Worm (Caenorhabditis elegans) whole organism, late embryonic: ENCODE measurements around the gene K02D3.1.
A peak's percentile ranks its signal among the peaks of the same experiment; 100 is the strongest.

Experiments
- C38D4.7 ChIP-seq: fragments of 200-800 bp; sonication (Bioruptor generic); optimal IDR thresholded peaks from 2 replicates; lab custom pipeline; 2018; ENCODE audit warnings: mild to moderate bottlenecking, missing genetic modification characterization, moderate library complexity, missing compliant biosample characterization
- F13H6.1 ChIP-seq: sonication (generic microtip); optimal IDR thresholded peaks from 2 replicates; lab custom pipeline; 2016; ENCODE audit warnings: missing genetic modification characterization, missing compliant biosample characterization
- K02D7.2 ChIP-seq: sonication (generic microtip); optimal IDR thresholded peaks from 2 replicates; lab custom pipeline; 2017; ENCODE audit warnings: mild to moderate bottlenecking, missing genetic modification characterization, missing compliant biosample characterization
- K09A11.1 ChIP-seq: sonication (generic microtip); optimal IDR thresholded peaks from 2 replicates; lab custom pipeline; 2017; ENCODE audit warnings: antibody characterized with exemption, mild to moderate bottlenecking, missing genetic modification characterization, missing compliant biosample characterization; ENCODE audit not compliant: insufficient read depth
- T23F11.4 ChIP-seq: fragments of 200-800 bp; sonication (Bioruptor generic); optimal IDR thresholded peaks from 2 replicates; lab custom pipeline; 2018; ENCODE audit warnings: mild to moderate bottlenecking, missing genetic modification characterization, missing compliant biosample characterization
- Y22D7AL.16 ChIP-seq: sonication (generic microtip); optimal IDR thresholded peaks from 2 replicates; lab custom pipeline; 2016; ENCODE audit warnings: missing genetic modification characterization, missing compliant biosample characterization
- ama-1 ChIP-seq: fragments of 150-350 bp; optimal IDR thresholded peaks from 2 replicates; lab custom pipeline; 2014
- ceh-19 ChIP-seq: fragments of 200-800 bp; sonication (Bioruptor generic); optimal IDR thresholded peaks from 2 replicates; lab custom pipeline; 2018; ENCODE audit warnings: mild to moderate bottlenecking, missing genetic modification characterization, missing compliant biosample characterization
- ceh-30 ChIP-seq: fragments of 150-350 bp; optimal IDR thresholded peaks from 2 replicates; lab custom pipeline; 2014; ENCODE audit warnings: missing biosample characterization, missing genetic modification characterization
- ceh-45 ChIP-seq: fragments of 200-800 bp; sonication (Bioruptor generic); IDR thresholded peaks from 2 replicates; pipeline ENCODE4 v1.3.6; 2022; ENCODE audit warnings: missing genetic modification reagents, missing genetic modification characterization, missing compliant biosample characterization
- ceh-48 ChIP-seq: sonication (generic microtip); optimal IDR thresholded peaks from 2 replicates; lab custom pipeline; 2016; ENCODE audit warnings: missing genetic modification characterization, inconsistent platforms, missing compliant biosample characterization
- elt-4 ChIP-seq: sonication (generic microtip); optimal IDR thresholded peaks from 2 replicates; lab custom pipeline; 2016; ENCODE audit warnings: missing genetic modification characterization, missing compliant biosample characterization
- fax-1 ChIP-seq: sonication (generic microtip); optimal IDR thresholded peaks from 2 replicates; lab custom pipeline; 2016; ENCODE audit warnings: missing genotype, missing genetic modification characterization, missing compliant biosample characterization
- fkh-10 ChIP-seq: fragments of 150-350 bp; optimal IDR thresholded peaks from 2 replicates; lab custom pipeline; 2014; ENCODE audit warnings: missing biosample characterization, missing genetic modification reagents, missing genetic modification characterization
- gmeb-2 ChIP-seq: sonication (generic microtip); optimal IDR thresholded peaks from 2 replicates; lab custom pipeline; 2016; ENCODE audit warnings: missing genetic modification characterization, inconsistent platforms, missing compliant biosample characterization
- hlh-13 ChIP-seq: fragments of 200-800 bp; sonication (Bioruptor generic); optimal IDR thresholded peaks from 2 replicates; lab custom pipeline; 2018; ENCODE audit warnings: mild to moderate bottlenecking, missing genetic modification characterization, missing compliant biosample characterization
- hlh-15 ChIP-seq: sonication (generic microtip); optimal IDR thresholded peaks from 2 replicates; lab custom pipeline; 2016; ENCODE audit warnings: missing genetic modification characterization, missing compliant biosample characterization
- hlh-6 ChIP-seq: sonication (generic microtip); optimal IDR thresholded peaks from 2 replicates; lab custom pipeline; 2016; ENCODE audit warnings: missing genotype, missing genetic modification characterization, missing compliant biosample characterization
- hlh-8 ChIP-seq: sonication (generic microtip); optimal IDR thresholded peaks from 2 replicates; lab custom pipeline; 2016; ENCODE audit warnings: missing genotype, missing genetic modification characterization, missing compliant biosample characterization
- lim-6 ChIP-seq: sonication (generic microtip); optimal IDR thresholded peaks from 2 replicates; lab custom pipeline; 2016; ENCODE audit warnings: missing genetic modification characterization, missing compliant biosample characterization
- lin-11 ChIP-seq: fragments of 200-800 bp; sonication (Bioruptor generic); optimal IDR thresholded peaks from 2 replicates; lab custom pipeline; 2018; ENCODE audit warnings: mild to moderate bottlenecking, missing genetic modification characterization, missing compliant biosample characterization
- mec-3 ChIP-seq: sonication (generic microtip); optimal IDR thresholded peaks from 2 replicates; lab custom pipeline; 2016; ENCODE audit warnings: borderline replicate concordance, missing genetic modification characterization, missing compliant biosample characterization
- pag-3 ChIP-seq: sonication (generic microtip); optimal IDR thresholded peaks from 2 replicates; lab custom pipeline; 2016; ENCODE audit warnings: missing compliant biosample characterization, missing genetic modification characterization, borderline replicate concordance
- pat-9 ChIP-seq: fragments of 200-800 bp; sonication (Bioruptor generic); optimal IDR thresholded peaks from 2 replicates; lab custom pipeline; 2018; ENCODE audit warnings: mild to moderate bottlenecking, missing genetic modification characterization, moderate library complexity, missing compliant biosample characterization
- pha-4 ChIP-seq: fragments of 150-350 bp; optimal IDR thresholded peaks from 2 replicates; lab custom pipeline; 2018; ENCODE audit warnings: missing biosample characterization, missing genetic modification reagents, missing genetic modification characterization
- pqm-1 ChIP-seq: sonication (generic microtip); optimal IDR thresholded peaks from 2 replicates; lab custom pipeline; 2016; ENCODE audit warnings: missing genetic modification characterization, missing compliant biosample characterization
- pros-1 ChIP-seq: fragments of 150-350 bp; optimal IDR thresholded peaks from 2 replicates; lab custom pipeline; 2014; ENCODE audit warnings: missing biosample characterization, missing genetic modification reagents, missing genetic modification characterization
- sdc-2 ChIP-seq: sonication (generic microtip); optimal IDR thresholded peaks from 2 replicates; lab custom pipeline; 2016; ENCODE audit warnings: missing genotype, missing genetic modification characterization, missing compliant biosample characterization
- sox-2 ChIP-seq: fragments of 200-800 bp; sonication (Bioruptor generic); IDR thresholded peaks from 2 replicates; pipeline ENCODE4 v1.3.6; 2022; ENCODE audit warnings: missing genetic modification reagents, missing genetic modification characterization, missing compliant biosample characterization
- syd-9 ChIP-seq: sonication (generic microtip); optimal IDR thresholded peaks from 2 replicates; lab custom pipeline; 2016; ENCODE audit warnings: mild to moderate bottlenecking, missing genetic modification characterization, moderate library complexity, missing compliant biosample characterization
- ttx-3 ChIP-seq: sonication (generic microtip); optimal IDR thresholded peaks from 2 replicates; lab custom pipeline; 2016; ENCODE audit warnings: missing genetic modification reagents, missing genetic modification characterization, missing compliant biosample characterization
- unc-3 ChIP-seq, 2 experiments: fragments of 200-800 bp in 1 of 2; sonication (Bioruptor generic) in 1 of 2; sonication (generic microtip) in 1 of 2; conservative IDR thresholded peaks in 1 of 2; optimal IDR thresholded peaks in 1 of 2; 2 replicates each; pipeline versions ENCODE4 v1.3.6 to Lab custom; 2016 to 2022; ENCODE audit warnings: missing compliant biosample characterization in 2 of 2, missing genetic modification characterization in 2 of 2, missing genetic modification reagents in 1 of 2
- unc-42 ChIP-seq: sonication (generic microtip); optimal IDR thresholded peaks from 2 replicates; lab custom pipeline; 2016; ENCODE audit warnings: missing genotype, missing genetic modification characterization, missing compliant biosample characterization
- unc-55 ChIP-seq: sonication (generic microtip); optimal IDR thresholded peaks from 2 replicates; lab custom pipeline; 2017; ENCODE audit warnings: missing biosample characterization, missing genetic modification reagents, missing genetic modification characterization
- unc-86 ChIP-seq: sonication (generic microtip); optimal IDR thresholded peaks from 2 replicates; lab custom pipeline; 2016; ENCODE audit warnings: missing genetic modification characterization, missing compliant biosample characterization
- zip-5 ChIP-seq: sonication (generic microtip); optimal IDR thresholded peaks from 2 replicates; lab custom pipeline; 2016; ENCODE audit warnings: missing genetic modification characterization, missing compliant biosample characterization

Gene K02D3.1

ce11 chrX:13700642-13701233 is 6.0 kb upstream of the K02D3.1 start (continued):
- TF ChIP-seq elt-4, result no peak
- peak; percentile 86 for TF ChIP-seq fkh-10
- peak; percentile 91 for TF ChIP-seq ceh-30 (tag; lab: Kevin White, UChicago)
- TF ChIP-seq pat-9 (tag; lab: Kevin White, UChicago), result peak; percentile 36
- TF ChIP-seq mec-3, result no peak
- TF ChIP-seq ceh-48 (tag; lab: Kevin White, UChicago), result peak; percentile 73
- TF ChIP-seq pag-3, result no peak
- peak; percentile 24 for TF ChIP-seq T23F11.4 (GFP tag; lab: Kevin White, UChicago)
- TF ChIP-seq pros-1, result peak; percentile 96
- peak; percentile 56 for TF ChIP-seq Y22D7AL.16 (tag; lab: Kevin White, UChicago)
- no peak for TF ChIP-seq C38D4.7 (GFP tag; lab: Kevin White, UChicago)
- peak; percentile 100 for TF ChIP-seq sdc-2 (tag; lab: Kevin White, UChicago)
- peak; percentile 69 for TF ChIP-seq ttx-3 (tag; lab: Kevin White, UChicago)
- TF ChIP-seq hlh-6, result peak; percentile 75
- TF ChIP-seq K02D7.2 (tag; lab: Kevin White, UChicago), result no peak
- peak; percentile 71 for TF ChIP-seq sox-2
- TF ChIP-seq lin-11 (tag; lab: Kevin White, UChicago), result peak; percentile 26

- TF ChIP-seq mec-3 (no peak), unc-42 (tag; lab: Kevin White, UChicago) (peak; percentile 50)
Observed at ce11 chrX:13702923-13703322, 3.8 kb upstream of the K02D3.1 start.

DNA sequence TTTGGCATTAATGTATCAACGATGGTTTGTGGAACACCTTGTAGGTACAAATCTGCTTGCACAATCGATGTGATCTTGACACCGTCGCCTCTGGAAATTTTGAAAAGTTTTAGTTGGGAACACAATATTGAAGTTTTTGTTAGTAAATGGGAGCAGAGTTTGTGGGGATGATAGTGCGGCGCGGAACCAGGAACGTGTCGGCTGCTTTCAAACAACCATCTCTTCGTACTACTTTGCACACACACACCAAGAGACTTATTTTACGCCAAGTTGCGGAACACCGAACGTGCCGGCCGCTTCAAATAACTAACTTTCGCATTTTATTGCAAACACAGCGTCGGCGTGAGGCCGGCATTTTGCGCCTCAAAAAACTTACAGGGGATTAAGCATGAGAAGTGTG is 2.4 kb downstream of the K02D3.1 start:
- no peak for TF ChIP-seq ceh-19 (GFP tag; lab: Kevin White, UChicago)
- no peak for TF ChIP-seq ama-1 (lab: Kevin White, UChicago)
- no peak for TF ChIP-seq unc-86 (tag; lab: Kevin White, UChicago)
- no peak for TF ChIP-seq K09A11.1
- TF ChIP-seq hlh-13 (GFP tag; lab: Kevin White, UChicago), result no peak

DNA sequence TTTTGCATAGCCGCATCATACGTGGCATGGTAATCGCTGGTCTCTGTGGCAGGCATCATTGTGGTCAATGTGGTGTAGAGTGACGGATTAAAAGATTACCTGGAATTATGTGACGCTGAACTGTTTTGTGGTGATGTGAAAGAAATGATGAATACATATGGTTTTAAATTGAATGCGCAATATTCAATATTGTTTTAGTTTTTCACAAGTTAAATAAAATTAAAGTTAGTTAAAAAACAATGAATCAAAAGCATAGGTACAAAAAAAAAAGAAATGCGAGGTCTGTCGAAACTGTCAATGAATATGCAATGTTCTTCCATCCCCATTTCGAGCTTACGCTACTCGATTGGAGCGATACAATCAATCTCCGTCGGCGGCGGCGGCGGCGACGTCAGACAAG is 5.2 kb downstream of the K02D3.1 start, which contains the start of gene K02D3.2:
Gene K02D3.2 (minus strand): TSS at position 101 of the 400 bp plus-strand sequence.
- TF ChIP-seq hlh-15 (no peak), pat-9 (tag; lab: Kevin White, UChicago) (no peak), syd-9 (tag; lab: Kevin White, UChicago) (no peak), pag-3 (no peak), T23F11.4 (GFP tag; lab: Kevin White, UChicago) (no peak), F13H6.1 (no peak), unc-3 (GFP tag; conservative IDR thresholded peaks at IDR 0.05; lab: Robert Waterston, UW) (no peak), unc-3 (tag; optimal IDR thresholded peaks at IDR 0.05; lab: Kevin White, UChicago) (no peak), unc-55 (GFP tag; lab: Kevin White, UChicago) (no peak), hlh-8 (tag; lab: Kevin White, UChicago) (no peak), fax-1 (tag; lab: Kevin White, UChicago) (no peak), ceh-45 (GFP tag; lab: Robert Waterston, UW) (no peak), gmeb-2 (tag; lab: Kevin White, UChicago) (no peak), zip-5 (tag; lab: Kevin White, UChicago) (no peak), ama-1 (lab: Kevin White, UChicago) (no peak), lin-11 (tag; lab: Kevin White, UChicago) (no peak)

ce11 chrX:13712992-13713391 is 6.3 kb downstream of the K02D3.1 start:
- no peak for TF ChIP-seq unc-3 (GFP tag; conservative IDR thresholded peaks at IDR 0.05; lab: Robert Waterston, UW)
- no peak for TF ChIP-seq unc-3 (tag; optimal IDR thresholded peaks at IDR 0.05; lab: Kevin White, UChicago)
- TF ChIP-seq pqm-1 (tag; lab: Kevin White, UChicago), result no peak
- no peak for TF ChIP-seq pha-4 (tag; lab: Kevin White, UChicago)
- TF ChIP-seq Y22D7AL.16 (tag; lab: Kevin White, UChicago), result no peak
- no peak for TF ChIP-seq lim-6
- TF ChIP-seq pag-3, result no peak
- TF ChIP-seq, all 69 proteins: peak for 0
